Fruit fly (Drosophila melanogaster) whole organism, embryonic: Measurements from ENCODE around the gene CG10137.

Source experiments
- Adf1 ChIP-seq: fragments of 200-800 bp; sonication (Bioruptor generic); IDR thresholded peaks from 2 replicates; pipeline ENCODE4 v1.3.6; 2022; ENCODE audit warnings: missing biosample characterization, missing genetic modification characterization
- Atf3 ChIP-seq: fragments of 200-800 bp; sonication (Bioruptor generic); optimal IDR thresholded peaks from 3 replicates; lab custom pipeline; 2016; ENCODE audit warnings: missing biosample characterization, missing genetic modification characterization
- CG10209 ChIP-seq: fragments of 200-800 bp; sonication (Bioruptor generic); optimal IDR thresholded peaks from 3 replicates; lab custom pipeline; 2017; ENCODE audit warnings: missing biosample characterization, mild to moderate bottlenecking, missing genetic modification characterization, missing genetic modification reagents
- CG13424 ChIP-seq: fragments of 200-800 bp; sonication (Bioruptor generic); optimal IDR thresholded peaks from 2 replicates; lab custom pipeline; 2019; ENCODE audit warnings: missing biosample characterization, mild to moderate bottlenecking, missing genetic modification characterization, moderate library complexity
- CG15601 ChIP-seq: fragments of 200-800 bp; sonication (Bioruptor generic); optimal IDR thresholded peaks from 3 replicates; lab custom pipeline; 2019; ENCODE audit warnings: missing biosample characterization, mild to moderate bottlenecking, missing genetic modification characterization, moderate library complexity
- CG18764 ChIP-seq: fragments of 200-800 bp; sonication (Bioruptor generic); optimal IDR thresholded peaks from 3 replicates; lab custom pipeline; 2016; ENCODE audit warnings: missing biosample characterization, missing genetic modification characterization
- CG2120 ChIP-seq: fragments of 200-800 bp; sonication (Bioruptor generic); optimal IDR thresholded peaks from 3 replicates; lab custom pipeline; 2016; ENCODE audit warnings: missing biosample characterization, missing genetic modification characterization
- CG34376 ChIP-seq: fragments of 200-800 bp; sonication (Bioruptor generic); optimal IDR thresholded peaks from 2 replicates; lab custom pipeline; 2018; ENCODE audit warnings: missing biosample characterization, mild to moderate bottlenecking, missing genetic modification characterization
- CG34422 ChIP-seq: fragments of 200-800 bp; sonication (Bioruptor generic); IDR thresholded peaks from 3 replicates; pipeline ENCODE4 v1.3.6; 2022; ENCODE audit warnings: missing biosample characterization, missing genetic modification characterization
- CG7556 ChIP-seq: fragments of 200-800 bp; sonication (Bioruptor generic); optimal IDR thresholded peaks from 2 replicates; lab custom pipeline; 2017; ENCODE audit warnings: missing biosample characterization, mild to moderate bottlenecking, missing genetic modification characterization
- CG7963 ChIP-seq: fragments of 200-800 bp; sonication (Bioruptor generic); IDR thresholded peaks from 3 replicates; pipeline ENCODE4 v1.3.6; 2022; ENCODE audit warnings: missing biosample characterization, missing genetic modification characterization; ENCODE audit not compliant: partially characterized antibody
- CG9215 ChIP-seq: fragments of 200-800 bp; sonication (Bioruptor generic); IDR thresholded peaks from 2 replicates; pipeline ENCODE4 v1.3.6; 2022; ENCODE audit warnings: missing biosample characterization, missing genetic modification characterization
- CG9727 ChIP-seq: fragments of 200-800 bp; sonication (Bioruptor generic); optimal IDR thresholded peaks from 3 replicates; lab custom pipeline; 2017; ENCODE audit warnings: missing biosample characterization, mild to moderate bottlenecking, missing genetic modification characterization
- CG9932 ChIP-seq: fragments of 200-800 bp; sonication (Bioruptor generic); IDR thresholded peaks from 2 replicates; pipeline ENCODE4 v1.3.6; 2022; ENCODE audit warnings: missing biosample characterization, missing genetic modification characterization
- Chrac-16 ChIP-seq: fragments of 200-800 bp; sonication (Bioruptor generic); optimal IDR thresholded peaks from 3 replicates; lab custom pipeline; 2016; ENCODE audit warnings: missing biosample characterization, missing genetic modification characterization
- Dfd ChIP-seq, 2 experiments: fragments of >200 bp; optimal IDR thresholded peaks; 2 replicates each; lab custom pipeline; 2017; ENCODE audit warnings: missing biosample characterization in 2 of 2, missing genetic modification characterization in 2 of 2
- Dip2 ChIP-seq: fragments of 200-800 bp; sonication (Bioruptor generic); IDR thresholded peaks from 2 replicates; pipeline ENCODE4 v1.3.6; 2022; ENCODE audit warnings: missing biosample characterization, missing genetic modification characterization
- Doc3 ChIP-seq: fragments of 200-800 bp; sonication (Bioruptor generic); IDR thresholded peaks from 3 replicates; pipeline ENCODE4 v1.3.6; 2022; ENCODE audit warnings: missing biosample characterization, missing genetic modification characterization; ENCODE audit not compliant: partially characterized antibody
- Dp ChIP-seq: fragments of 200-800 bp; sonication (Bioruptor generic); optimal IDR thresholded peaks from 2 replicates; lab custom pipeline; 2018; ENCODE audit warnings: missing biosample characterization, mild to moderate bottlenecking, missing genetic modification characterization, moderate library complexity
- Dref ChIP-seq: fragments of 200-800 bp; sonication (Bioruptor generic); IDR thresholded peaks from 2 replicates; pipeline ENCODE4 v1.3.6; 2022; ENCODE audit warnings: missing biosample characterization, missing genetic modification characterization
- E2f2 ChIP-seq: fragments of 200-800 bp; sonication (Bioruptor generic); IDR thresholded peaks from 2 replicates; pipeline ENCODE4 v1.3.6; 2022; ENCODE audit warnings: missing biosample characterization, missing genetic modification characterization
- Eip74EF ChIP-seq, 2 experiments: fragments of 200-800 bp in 1 of 2; fragments of >200 bp in 1 of 2; sonication (Bioruptor generic) in 1 of 2; optimal IDR thresholded peaks; 2 replicates each; lab custom pipeline; 2017 to 2019; ENCODE audit warnings: missing biosample characterization in 2 of 2, missing genetic modification characterization in 2 of 2, mild to moderate bottlenecking in 1 of 2, moderate library complexity in 1 of 2
- H15 ChIP-seq: fragments of 200-800 bp; sonication (Bioruptor generic); IDR thresholded peaks from 3 replicates; pipeline ENCODE4 v1.3.6; 2022; ENCODE audit warnings: missing biosample characterization, missing genetic modification characterization
- HLH4C ChIP-seq: fragments of 200-800 bp; sonication (Bioruptor generic); IDR thresholded peaks from 3 replicates; pipeline ENCODE4 v1.3.6; 2022; ENCODE audit warnings: missing biosample characterization, missing genetic modification characterization; ENCODE audit not compliant: partially characterized antibody
- Hsf ChIP-seq: fragments of 200-800 bp; sonication (Bioruptor generic); optimal IDR thresholded peaks from 3 replicates; lab custom pipeline; 2016; ENCODE audit warnings: missing biosample characterization, missing genetic modification characterization
- MBD-R2 ChIP-seq: fragments of 200-800 bp; sonication (Bioruptor generic); IDR thresholded peaks from 2 replicates; pipeline ENCODE4 v1.3.6; 2022; ENCODE audit warnings: missing biosample characterization, missing genetic modification characterization
- Max ChIP-seq: fragments of 200-800 bp; sonication (Bioruptor generic); optimal IDR thresholded peaks from 2 replicates; lab custom pipeline; 2016; ENCODE audit warnings: missing biosample characterization, mild to moderate bottlenecking, missing genetic modification characterization
- Nf-YC ChIP-seq: fragments of 200-800 bp; optimal IDR thresholded peaks from 3 replicates; lab custom pipeline; 2019; ENCODE audit warnings: missing biosample characterization, mild to moderate bottlenecking, missing genetic modification characterization, moderate library complexity
- Pdp1 ChIP-seq, 2 experiments: fragments of 200-800 bp; sonication (Bioruptor generic); optimal IDR thresholded peaks; 3 replicates each; lab custom pipeline; 2016; ENCODE audit warnings: missing biosample characterization in 2 of 2, missing genetic modification characterization in 2 of 2, mild to moderate bottlenecking in 1 of 2, moderate library complexity in 1 of 2
- Xrp1 ChIP-seq: fragments of 200-800 bp; sonication (Bioruptor generic); IDR thresholded peaks from 2 replicates; pipeline ENCODE4 v1.3.6; 2022; ENCODE audit warnings: missing biosample characterization, missing genetic modification characterization
- chn ChIP-seq: fragments of 200-800 bp; sonication (Bioruptor generic); optimal IDR thresholded peaks from 2 replicates; lab custom pipeline; 2016; ENCODE audit warnings: missing biosample characterization, missing genetic modification characterization
- dpn ChIP-seq, 2 experiments: fragments of 200-800 bp; sonication (Bioruptor generic); optimal IDR thresholded peaks; 3 replicates each; lab custom pipeline; 2016; ENCODE audit warnings: missing biosample characterization in 2 of 2, missing genetic modification characterization in 2 of 2
- hkb ChIP-seq, 2 experiments: fragments of 200-800 bp in 1 of 2; fragments of >200 bp in 1 of 2; sonication (Bioruptor generic) in 1 of 2; IDR thresholded peaks in 1 of 2; optimal IDR thresholded peaks in 1 of 2; 2 replicates each; pipeline versions ENCODE4 v1.3.6 to Lab custom; 2017 to 2022; ENCODE audit warnings: missing biosample characterization in 1 of 2, missing genetic modification characterization in 1 of 2
- knrl ChIP-seq: fragments of 200-800 bp; sonication (Bioruptor generic); IDR thresholded peaks from 3 replicates; pipeline ENCODE4 v1.3.6; 2022; ENCODE audit warnings: missing biosample characterization, missing genetic modification characterization; ENCODE audit not compliant: partially characterized antibody
- odd ChIP-seq: fragments of 200-800 bp; sonication (Bioruptor generic); optimal IDR thresholded peaks from 2 replicates; lab custom pipeline; 2017; ENCODE audit warnings: missing biosample characterization, mild to moderate bottlenecking, missing genetic modification characterization
- otp ChIP-seq: fragments of 200-800 bp; sonication (Bioruptor generic); IDR thresholded peaks from 3 replicates; pipeline ENCODE4, ENCODE4 v1.3.6; 2022; ENCODE audit warnings: missing biosample characterization, missing genetic modification characterization
- prd ChIP-seq, 3 experiments: fragments of >200 bp in 2 of 3; fragments of 200-800 bp in 1 of 3; sonication (Bioruptor generic) in 1 of 3; optimal IDR thresholded peaks in 2 of 3; IDR thresholded peaks in 1 of 3; 2 replicates in 2 of 3; 3 replicates in 1 of 3; pipeline versions ENCODE4 v1.3.6 to Lab custom; 2017 to 2022; ENCODE audit warnings: missing biosample characterization in 1 of 3, missing genetic modification characterization in 1 of 3
- pzg ChIP-seq: fragments of 200-800 bp; sonication (Bioruptor generic); optimal IDR thresholded peaks from 3 replicates; lab custom pipeline; 2018; ENCODE audit warnings: missing biosample characterization, mild to moderate bottlenecking, missing genetic modification characterization, moderate library complexity
- ranshi ChIP-seq: fragments of 200-800 bp; sonication (Bioruptor generic); IDR thresholded peaks from 2 replicates; pipeline ENCODE4 v1.3.6; 2022; ENCODE audit warnings: missing biosample characterization, missing genetic modification characterization
- row ChIP-seq: fragments of 200-800 bp; sonication (Bioruptor generic); IDR thresholded peaks from 3 replicates; pipeline ENCODE4 v1.3.6; 2022; ENCODE audit warnings: missing biosample characterization, missing genetic modification characterization
- sens ChIP-seq: fragments of 200-800 bp; sonication (Bioruptor generic); peaks from one replicate; lab custom pipeline; 2016; ENCODE audit warnings: missing biosample characterization, missing genetic modification characterization
- sna ChIP-seq: fragments of 200-800 bp; sonication (Bioruptor generic); IDR thresholded peaks from 2 replicates; pipeline ENCODE4 v1.3.6; 2022; ENCODE audit warnings: missing biosample characterization, missing genetic modification characterization; ENCODE audit not compliant: partially characterized antibody
- stwl ChIP-seq: fragments of 200-800 bp; sonication (Bioruptor generic); optimal IDR thresholded peaks from 3 replicates; lab custom pipeline; 2018; ENCODE audit warnings: missing biosample characterization, mild to moderate bottlenecking, missing genetic modification characterization, moderate library complexity
- trem ChIP-seq: fragments of 200-800 bp; optimal IDR thresholded peaks from 3 replicates; lab custom pipeline; 2019; ENCODE audit warnings: missing biosample characterization, mild to moderate bottlenecking, missing genetic modification characterization, moderate library complexity
- tx ChIP-seq: fragments of 200-800 bp; sonication (Bioruptor generic); optimal IDR thresholded peaks from 2 replicates; lab custom pipeline; 2016; ENCODE audit warnings: missing biosample characterization, missing genetic modification characterization

Gene CG10137

DNA sequence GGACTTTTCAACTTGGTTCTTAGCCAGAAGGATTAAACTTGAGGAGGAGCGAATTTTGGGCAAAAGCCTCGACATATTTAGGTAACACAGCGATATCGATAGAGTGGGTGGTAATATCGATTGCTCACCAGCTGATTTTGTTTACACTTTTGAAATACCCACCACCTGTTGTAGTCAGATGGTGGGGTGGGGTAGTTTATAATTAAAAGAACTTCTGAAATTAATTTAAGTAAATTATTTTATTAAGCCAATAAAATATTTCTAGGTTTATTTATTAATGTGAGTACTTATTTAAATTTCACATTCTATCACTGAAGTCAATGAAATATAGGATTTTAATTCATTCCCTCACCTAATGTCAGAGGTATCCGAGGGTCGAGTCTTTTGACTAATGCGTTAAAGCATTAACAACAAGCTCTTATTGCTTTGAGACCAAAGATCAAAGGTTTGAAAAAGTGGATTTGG, 36.5 kb upstream of the CG10137 start, which contains the start of the genes CG10194 and CG18094 (continued):
- TF ChIP-seq prd (optimal IDR thresholded peaks at IDR 0.05; lab: Kevin White, UChicago) (no peak), prd (GFP tag; IDR thresholded peaks at IDR 0.05; lab: Robert Waterston, UW) (peak; percentile 51; the same call in 2 of the 3 replicates), CG34376 (peak; percentile 34), Atf3 (GFP tag; lab: Kevin White, UChicago) (no peak), CG7963 (GFP tag; lab: Robert Waterston, UW) (no peak), sens (peak; percentile 27), Doc3 (GFP tag; lab: Robert Waterston, UW) (peak; percentile 63), E2f2 (GFP tag; lab: Robert Waterston, UW) (peak; percentile 28; the same call in 1 of the 2 replicates), Hsf (GFP tag; lab: Kevin White, UChicago) (peak; percentile 38), H15 (GFP tag; lab: Robert Waterston, UW) (no peak), Chrac-16 (GFP tag; lab: Kevin White, UChicago) (peak; percentile 36), ranshi (GFP tag; lab: Robert Waterston, UW) (0 out of 2 replicates have a peak, but pooled peaks have one; percentile 19), stwl (tag; lab: Kevin White, UChicago) (peak; percentile 9), Dref (GFP tag; lab: Robert Waterston, UW) (peak; percentile 74), CG2120 (GFP tag; lab: Kevin White, UChicago) (peak; percentile 65), MBD-R2 (GFP tag; lab: Robert Waterston, UW) (peak; percentile 91), otp (GFP tag; lab: Robert Waterston, UW) (no peak), CG15601 (peak; percentile 3), CG18764 (GFP tag; lab: Kevin White, UChicago) (no peak), Dip2 (GFP tag; lab: Robert Waterston, UW) (no peak), trem (tag; lab: Kevin White, UChicago) (peak; percentile 17), Nf-YC (tag; lab: Kevin White, UChicago) (no peak), knrl (peak; percentile 50; the same call in 2 of the 3 replicates), Dp (GFP tag; lab: Kevin White, UChicago) (peak; percentile 44), CG9215 (GFP tag; lab: Robert Waterston, UW) (peak; percentile 11; the same call in 1 of the 2 replicates), Pdp1 (GFP tag; optimal IDR thresholded peaks at IDR 0.05; lab: Kevin White, UChicago) (peak; percentile 2 to 81), pzg (GFP tag; lab: Kevin White, UChicago) (peak; percentile 41), CG9932 (GFP tag; lab: Robert Waterston, UW) (peak; percentile 49; the same call in 1 of the 2 replicates), CG13424 (tag; lab: Kevin White, UChicago) (peak; percentile 29), sna (GFP tag; lab: Robert Waterston, UW) (peak; percentile 70), chn (GFP tag; lab: Kevin White, UChicago) (peak; percentile 10), tx (GFP tag; lab: Kevin White, UChicago) (no peak), CG7556 (GFP tag; lab: Kevin White, UChicago) (no peak), Max (GFP tag; lab: Kevin White, UChicago) (peak; percentile 17), hkb (optimal IDR thresholded peaks at IDR 0.05; lab: Kevin White, UChicago) (no peak), hkb (GFP tag; IDR thresholded peaks at IDR 0.05; lab: Robert Waterston, UW) (peak; percentile 19; the same call in 1 of the 2 replicates), CG10209 (GFP tag; lab: Kevin White, UChicago) (peak; percentile 29), Eip74EF (GFP tag; optimal IDR thresholded peaks at IDR 0.05; lab: Kevin White, UChicago) (peak in 1 of 2 experiments; percentile 16), HLH4C (peak; percentile 66), dpn (GFP tag; optimal IDR thresholded peaks at IDR 0.05; lab: Kevin White, UChicago) (peak in 1 of 2 experiments; percentile 47), CG9727 (GFP tag; lab: Kevin White, UChicago) (peak; percentile 38), Dfd (GFP tag; optimal IDR thresholded peaks at IDR 0.05; lab: Kevin White, UChicago) (no peak), Adf1 (GFP tag; lab: Robert Waterston, UW) (0 out of 2 replicates have a peak, but pooled peaks have one; percentile 18), odd (GFP tag; lab: Kevin White, UChicago) (no peak), row (GFP tag; lab: Robert Waterston, UW) (peak; percentile 92), Xrp1 (GFP tag; lab: Robert Waterston, UW) (peak; percentile 30; the same call in 1 of the 2 replicates), CG34422 (GFP tag; lab: Robert Waterston, UW) (peak; percentile 40; the same call in 1 of the 3 replicates)
- TF ChIP-seq, all 482 proteins: peak for 130
